Fruit fly (Drosophila melanogaster): ENCODE data around the gene CG31446.

dm6 chr3R:15672302-15672701 lies 20.6 kb upstream of the CG31446 start:
- TF ChIP-seq Sin3A (optimal IDR thresholded peaks at IDR 0.05) (no peak), insv (optimal IDR thresholded peaks at IDR 0.05) (no peak)
